Worm (Caenorhabditis elegans): ENCODE measurements around the gene tmed-12.

DNA sequence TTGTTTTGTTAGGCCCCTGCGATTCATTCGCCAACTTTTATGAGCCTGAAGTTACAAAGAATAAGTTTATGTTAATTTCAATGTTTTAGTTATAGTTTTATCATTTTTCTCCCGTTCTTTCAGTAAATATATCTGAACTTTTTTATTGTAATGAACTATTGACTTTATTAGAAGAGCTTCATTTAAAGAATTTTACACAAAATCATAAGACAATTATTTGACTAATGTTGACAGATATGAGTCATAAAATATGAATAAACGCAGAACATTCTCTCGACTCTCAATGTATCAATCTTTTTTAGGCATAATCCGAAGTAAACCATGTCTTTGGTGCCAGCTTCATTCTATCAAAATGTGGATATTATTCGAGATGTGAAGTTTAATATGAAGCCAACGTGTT, 14.1 kb upstream of the tmed-12 start, which contains the start of the genes T08D2.5 and T08D2.4:
- TF ChIP-seq crh-2 (tag; optimal IDR thresholded peaks at IDR 0.05) (no peak), nhr-10 (tag; optimal IDR thresholded peaks at IDR 0.05) (no peak), zag-1 (tag; optimal IDR thresholded peaks at IDR 0.05) (no peak), gmeb-1 (tag; optimal IDR thresholded peaks at IDR 0.05) (no peak), egl-27 (tag; optimal IDR thresholded peaks at IDR 0.05) (no peak), ama-1 (optimal IDR thresholded peaks at IDR 0.05) (no peak), unc-39 (tag; optimal IDR thresholded peaks at IDR 0.05) (no peak), ztf-11 (tag; optimal IDR thresholded peaks at IDR 0.05) (no peak)
